Worm (Caenorhabditis elegans) whole organism, early embryonic: ENCODE measurements around the gene clc-2.

ENCODE experiments used
- B0310.2 ChIP-seq: sonication (generic microtip); optimal IDR thresholded peaks from 2 replicates; lab custom pipeline; 2016; ENCODE audit warnings: mild to moderate bottlenecking, missing genetic modification characterization, missing compliant biosample characterization
- aly-1 ChIP-seq: sonication (generic microtip); optimal IDR thresholded peaks from 2 replicates; lab custom pipeline; 2016; ENCODE audit warnings: missing genetic modification characterization, missing compliant biosample characterization
- ets-7 ChIP-seq: sonication (generic microtip); optimal IDR thresholded peaks from 2 replicates; lab custom pipeline; 2016; ENCODE audit warnings: missing genotype, missing genetic modification characterization, missing compliant biosample characterization
- flt-1 ChIP-seq: fragments of 200-800 bp; sonication (Bioruptor generic); IDR thresholded peaks from 2 replicates; pipeline ENCODE4 v1.3.6; 2022; ENCODE audit warnings: missing genetic modification characterization, missing compliant biosample characterization
- tra-4 ChIP-seq: sonication (generic microtip); optimal IDR thresholded peaks from 2 replicates; lab custom pipeline; 2017; ENCODE audit warnings: missing genetic modification characterization, missing compliant biosample characterization

DNA sequence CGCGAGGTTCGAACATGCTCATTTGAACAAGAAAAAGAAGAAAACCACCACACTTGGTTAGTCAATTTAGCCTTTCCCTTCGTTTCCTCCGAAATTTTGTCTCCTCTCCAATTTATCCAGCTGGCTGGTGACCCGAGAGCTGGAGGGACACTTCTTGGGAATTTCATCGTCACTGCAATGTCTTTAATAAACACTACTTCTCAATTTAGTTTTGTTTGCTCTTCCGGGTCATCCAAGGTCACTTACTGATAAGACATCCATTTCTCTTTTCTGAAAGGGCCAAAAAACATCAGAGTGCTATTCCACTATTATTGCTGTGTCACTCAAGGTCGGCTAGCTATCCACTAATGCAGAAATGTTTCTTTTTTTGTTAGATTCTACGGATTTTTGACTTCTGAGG is 25.9 kb upstream of the clc-2 start, which contains the start of gene C10A4.3:
- TF ChIP-seq B0310.2 (tag; lab: Kevin White, UChicago) (no peak), ets-7 (no peak), tra-4 (no peak), flt-1 (no peak), aly-1 (tag; lab: Kevin White, UChicago) (no peak)
